Fruit fly (Drosophila melanogaster): ENCODE data around the gene CG33322.

- no peak for TF ChIP-seq ovo (GFP tag; optimal IDR thresholded peaks at IDR 0.05)
- TF ChIP-seq pad (GFP tag; optimal IDR thresholded peaks at IDR 0.05), result no peak
- TF ChIP-seq CG7101 (tag; optimal IDR thresholded peaks at IDR 0.05), result no peak
- TF ChIP-seq CG7045 (GFP tag; optimal IDR thresholded peaks at IDR 0.05), result no peak
- TF ChIP-seq kay (GFP tag; ENCODE audit: borderline replicate concordance), result no peak
These were observed 13.3 kb upstream of the CG33322 start, which contains the start of gene CG31673 for dm6 chr2L:20829309-20829708.
